Fruit fly (Drosophila melanogaster): ENCODE data around the gene Mkp.
A peak's percentile ranks its signal among the peaks of the same experiment; 100 is the strongest.

Mkp gene

dm6 chr3L:160446-161094 lies 23.8 kb downstream of the Mkp start (continued):
- peak; percentile 44 for TF ChIP-seq dsx (GFP tag; optimal IDR thresholded peaks at IDR 0.05; ENCODE audit: poor library complexity, severe bottlenecking)
- no peak for TF ChIP-seq Eip93F (GFP tag; optimal IDR thresholded peaks at IDR 0.05)
- peak; percentile 1 for TF ChIP-seq net (GFP tag; optimal IDR thresholded peaks at IDR 0.05)

- TF ChIP-seq CG11902 (GFP tag; optimal IDR thresholded peaks at IDR 0.05) (no peak), ss (GFP tag; optimal IDR thresholded peaks at IDR 0.05) (peak in 1 of 2 experiments; percentile 17), Eip78C (GFP tag) (peak; percentile 22), Blimp-1 (GFP tag; optimal IDR thresholded peaks at IDR 0.05) (peak; percentile 60), Eip93F (GFP tag; optimal IDR thresholded peaks at IDR 0.05) (no peak), fkh (GFP tag; optimal IDR thresholded peaks at IDR 0.05) (peak; percentile 24), achi (GFP tag; optimal IDR thresholded peaks at IDR 0.05) (no peak)
These were observed 24.8 kb downstream of the Mkp start for dm6 chr3L:159406-160084.

- TF ChIP-seq esn (GFP tag; optimal IDR thresholded peaks at IDR 0.05) (no peak), achi (GFP tag; optimal IDR thresholded peaks at IDR 0.05) (no peak), Eip75B (GFP tag; optimal IDR thresholded peaks at IDR 0.05) (no peak), Hr4 (GFP tag; optimal IDR thresholded peaks at IDR 0.05) (no peak), dsx (GFP tag; optimal IDR thresholded peaks at IDR 0.05; ENCODE audit: poor library complexity, severe bottlenecking) (no peak), fkh (GFP tag; optimal IDR thresholded peaks at IDR 0.05) (no peak), Hr38 (GFP tag; optimal IDR thresholded peaks at IDR 0.05) (no peak), OdsH (GFP tag; optimal IDR thresholded peaks at IDR 0.05) (no peak), Lpt (GFP tag; optimal IDR thresholded peaks at IDR 0.05) (no peak), Met (GFP tag; optimal IDR thresholded peaks at IDR 0.05) (no peak), CG3032 (tag; optimal IDR thresholded peaks at IDR 0.05) (no peak), CG6163 (GFP tag; IDR thresholded peaks at IDR 0.05) (no peak)
These were observed 26.6 kb downstream of the Mkp start for dm6 chr3L:157674-158179.

dm6 chr3L:156591-157303 lies 27.6 kb downstream of the Mkp start:
- TF ChIP-seq CG1621 (tag; optimal IDR thresholded peaks at IDR 0.05), result no peak
- no peak for TF ChIP-seq Hr4 (GFP tag; optimal IDR thresholded peaks at IDR 0.05)
- no peak for TF ChIP-seq CG11762 (GFP tag; optimal IDR thresholded peaks at IDR 0.05; ENCODE audit: insufficient read depth)
- no peak for TF ChIP-seq CG10631 (GFP tag; optimal IDR thresholded peaks at IDR 0.05)
- TF ChIP-seq CG4318 (GFP tag; optimal IDR thresholded peaks at IDR 0.05), result no peak
- no peak for TF ChIP-seq CG8119 (GFP tag; IDR thresholded peaks at IDR 0.05)
- peak in 1 of 2 experiments; percentile 10 for TF ChIP-seq ss (GFP tag; optimal IDR thresholded peaks at IDR 0.05)
- no peak for TF ChIP-seq dsx (GFP tag; optimal IDR thresholded peaks at IDR 0.05; ENCODE audit: poor library complexity, severe bottlenecking)
- no peak for TF ChIP-seq Ets21C (GFP tag; optimal IDR thresholded peaks at IDR 0.05)
- no peak for TF ChIP-seq Gug (GFP tag; IDR thresholded peaks at IDR 0.05)
- TF ChIP-seq Eip78C (GFP tag), result peak; percentile 63
- TF ChIP-seq lz (GFP tag; optimal IDR thresholded peaks at IDR 0.05), result no peak
- TF ChIP-seq Hr38 (GFP tag; optimal IDR thresholded peaks at IDR 0.05), result no peak
- peak; percentile 25 for TF ChIP-seq CG6808 (GFP tag; optimal IDR thresholded peaks at IDR 0.05)
- peak; percentile 15 for TF ChIP-seq CG6792 (GFP tag; optimal IDR thresholded peaks at IDR 0.05)
- TF ChIP-seq eg (GFP tag; IDR thresholded peaks at IDR 0.05), result no peak
- TF ChIP-seq fkh (GFP tag; optimal IDR thresholded peaks at IDR 0.05), result peak; percentile 89
- TF ChIP-seq Met (GFP tag; optimal IDR thresholded peaks at IDR 0.05), result no peak
- TF ChIP-seq spab (GFP tag; optimal IDR thresholded peaks at IDR 0.05), result no peak
- TF ChIP-seq svp (GFP tag), result no peak
- TF ChIP-seq CG9139 (GFP tag; optimal IDR thresholded peaks at IDR 0.05), result no peak
- no peak for TF ChIP-seq achi (GFP tag; optimal IDR thresholded peaks at IDR 0.05)
- no peak for TF ChIP-seq CG31627 (GFP tag; optimal IDR thresholded peaks at IDR 0.05)
- no peak for TF ChIP-seq fd59A (GFP tag; optimal IDR thresholded peaks at IDR 0.05)
- TF ChIP-seq Ets96B (tag; optimal IDR thresholded peaks at IDR 0.05), result no peak
- TF ChIP-seq CG7368 (GFP tag; optimal IDR thresholded peaks at IDR 0.05), result no peak
- no peak for TF ChIP-seq topi (GFP tag; optimal IDR thresholded peaks at IDR 0.05)
- no peak for TF ChIP-seq CG6276 (GFP tag; optimal IDR thresholded peaks at IDR 0.05)
- TF ChIP-seq fd85E (GFP tag; optimal IDR thresholded peaks at IDR 0.05), result no peak
- no peak for TF ChIP-seq Hr39 (GFP tag; optimal IDR thresholded peaks at IDR 0.05)
- peak; percentile 30 for TF ChIP-seq esn (GFP tag; optimal IDR thresholded peaks at IDR 0.05)
- TF ChIP-seq vri (GFP tag; optimal IDR thresholded peaks at IDR 0.05), result peak; percentile 99
